Worm (Caenorhabditis elegans): ENCODE data around the gene F59E12.3.

Gene F59E12.3

DNA sequence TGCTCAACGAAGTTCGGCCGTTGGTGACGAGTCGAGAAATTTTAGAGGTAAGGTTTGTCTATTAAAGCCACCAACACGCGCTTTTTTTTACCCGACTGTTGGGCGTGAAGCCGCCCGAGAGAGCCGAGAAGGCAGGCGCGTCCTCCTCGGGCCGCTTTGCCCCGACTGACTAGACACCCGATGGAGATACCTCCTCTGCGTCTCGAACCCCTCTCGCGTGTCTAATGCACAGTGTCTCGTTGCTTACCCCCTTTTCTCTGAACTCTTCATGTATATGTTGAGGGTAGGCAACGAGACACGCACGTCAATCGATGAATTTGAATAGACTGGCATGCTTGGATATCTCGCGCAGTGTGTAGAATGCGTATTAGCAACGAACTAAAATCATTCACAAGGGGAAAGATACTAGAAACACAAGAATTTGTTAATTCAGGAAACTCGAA, 23.6 kb downstream of the F59E12.3 start (continued):
- peak; percentile 59 for TF ChIP-seq ceh-32 (tag; optimal IDR thresholded peaks at IDR 0.05; ENCODE audit: poor library complexity)
- peak; percentile 86 for TF ChIP-seq mes-2 (tag; optimal IDR thresholded peaks at IDR 0.05; ENCODE audit: poor library complexity, severe bottlenecking)
- TF ChIP-seq arid-1 (GFP tag; conservative IDR thresholded peaks at IDR 0.05) = peak; percentile 97
- TF ChIP-seq dmd-6 (GFP tag; IDR thresholded peaks at IDR 0.05) = peak; percentile 90
- TF ChIP-seq tag-97 (GFP tag; IDR thresholded peaks at IDR 0.05) = peak; percentile 90
- peak; percentile 98 for TF ChIP-seq dmd-8 (GFP tag; IDR thresholded peaks at IDR 0.05)
- TF ChIP-seq saeg-2 (GFP tag; IDR thresholded peaks at IDR 0.05) = peak; percentile 95
- TF ChIP-seq ceh-44 (GFP tag; IDR thresholded peaks at IDR 0.05) = peak; percentile 34; the same call in 1 of the 2 replicates
- peak; percentile 89 for TF ChIP-seq hlh-30 (tag; optimal IDR thresholded peaks at IDR 0.05; ENCODE audit: insufficient read depth)
- peak; percentile 69 for TF ChIP-seq duxl-1 (tag; optimal IDR thresholded peaks at IDR 0.05; ENCODE audit: poor library complexity)
- no peak for TF ChIP-seq ces-1 (GFP tag; optimal IDR thresholded peaks at IDR 0.05)
- TF ChIP-seq fos-1 (tag; optimal IDR thresholded peaks at IDR 0.05) = no peak
- TF ChIP-seq daf-19 (GFP tag; conservative IDR thresholded peaks at IDR 0.05) = 0 out of 2 replicates have a peak, but pooled peaks have one; percentile 51
- peak; percentile 95 for TF ChIP-seq Y48G9A.11 (GFP tag; IDR thresholded peaks at IDR 0.05)

- TF ChIP-seq D1046.2 (GFP tag; IDR thresholded peaks at IDR 0.05) (no peak), nhr-111 (GFP tag; optimal IDR thresholded peaks at IDR 0.05) (no peak), set-16 (GFP tag; IDR thresholded peaks at IDR 0.05) (no peak), ama-1 (optimal IDR thresholded peaks at IDR 0.05) (no peak), snpc-4 (tag; optimal IDR thresholded peaks at IDR 0.05) (no peak), nhr-11 (tag; optimal IDR thresholded peaks at IDR 0.05) (no peak), egl-43 (GFP tag; IDR thresholded peaks at IDR 0.05) (no peak), hif-1 (tag; optimal IDR thresholded peaks at IDR 0.05) (no peak), unc-39 (tag; optimal IDR thresholded peaks at IDR 0.05) (no peak), T26A8.4 (GFP tag; IDR thresholded peaks at IDR 0.05) (no peak), ceh-44 (GFP tag; IDR thresholded peaks at IDR 0.05) (no peak), lin-1 (GFP tag; IDR thresholded peaks at IDR 0.05) (no peak), lin-39 (tag; optimal IDR thresholded peaks at IDR 0.05) (no peak), lin-15B (tag; optimal IDR thresholded peaks at IDR 0.05) (no peak), fkh-10 (GFP tag; optimal IDR thresholded peaks at IDR 0.05) (no peak), nhr-77 (tag; optimal IDR thresholded peaks at IDR 0.05) (no peak), hmg-1.1 (GFP tag; IDR thresholded peaks at IDR 0.05) (no peak), arid-1 (GFP tag; conservative IDR thresholded peaks at IDR 0.05) (no peak), Y48G9A.11 (GFP tag; IDR thresholded peaks at IDR 0.05) (0 out of 2 replicates have a peak, but pooled peaks have one; percentile 37), zfp-2 (tag; optimal IDR thresholded peaks at IDR 0.05) (no peak), tra-1 (GFP tag; IDR thresholded peaks at IDR 0.05) (no peak), aha-1 (tag) (peak; percentile 70), F26F4.8 (GFP tag; conservative IDR thresholded peaks at IDR 0.05) (no peak), php-3 (GFP tag; IDR thresholded peaks at IDR 0.05) (no peak), lim-7 (GFP tag; IDR thresholded peaks at IDR 0.05) (no peak), zip-11 (GFP tag; IDR thresholded peaks at IDR 0.05) (no peak), mes-2 (tag; optimal IDR thresholded peaks at IDR 0.05; ENCODE audit: poor library complexity, severe bottlenecking) (no peak), daf-19 (GFP tag; conservative IDR thresholded peaks at IDR 0.05) (no peak), F44E2.7 (GFP tag; IDR thresholded peaks at IDR 0.05) (no peak), skn-1 (tag; optimal IDR thresholded peaks at IDR 0.05) (no peak), nhr-237 (tag; optimal IDR thresholded peaks at IDR 0.05) (no peak), duxl-1 (tag; optimal IDR thresholded peaks at IDR 0.05; ENCODE audit: poor library complexity) (no peak), sdz-12 (GFP tag; optimal IDR thresholded peaks at IDR 0.05) (peak; percentile 5), fos-1 (tag; optimal IDR thresholded peaks at IDR 0.05) (no peak), nhr-41 (GFP tag; IDR thresholded peaks at IDR 0.05) (no peak), ceh-28 (tag; optimal IDR thresholded peaks at IDR 0.05) (no peak), ztf-11 (tag; optimal IDR thresholded peaks at IDR 0.05) (no peak), vab-7 (GFP tag; IDR thresholded peaks at IDR 0.05) (no peak), zfp-3 (GFP tag; conservative IDR thresholded peaks at IDR 0.05) (no peak), F10B5.3 (tag; optimal IDR thresholded peaks at IDR 0.05) (no peak), unc-130 (GFP tag; optimal IDR thresholded peaks at IDR 0.05) (no peak)
These were observed 25.1 kb downstream of the F59E12.3 start for ce11 chrII:5663180-5663791.
